Worm (Caenorhabditis elegans): ENCODE results near the gene Y53F4B.36.

The Y53F4B.36 gene

ce11 chrII:15205346-15205745 is 29.6 kb downstream of the Y53F4B.36 start (continued):
- TF ChIP-seq egl-27 (tag; optimal IDR thresholded peaks at IDR 0.05) (peak; percentile 5), ztf-11 (tag; optimal IDR thresholded peaks at IDR 0.05) (no peak), nhr-237 (tag; optimal IDR thresholded peaks at IDR 0.05) (no peak), C34F6.9 (tag; optimal IDR thresholded peaks at IDR 0.05) (peak; percentile 38), peb-1 (tag; optimal IDR thresholded peaks at IDR 0.05) (no peak), ztf-4 (tag; optimal IDR thresholded peaks at IDR 0.05) (no peak), elt-3 (tag; optimal IDR thresholded peaks at IDR 0.05) (no peak), elt-1 (tag; optimal IDR thresholded peaks at IDR 0.05) (no peak), ztf-1 (GFP tag; conservative IDR thresholded peaks at IDR 0.05) (no peak), sem-4 (tag; optimal IDR thresholded peaks at IDR 0.05) (no peak), nhr-77 (tag; optimal IDR thresholded peaks at IDR 0.05) (no peak), nhr-25 (tag; optimal IDR thresholded peaks at IDR 0.05) (peak; percentile 71), blmp-1 (tag; optimal IDR thresholded peaks at IDR 0.05; ENCODE audit: insufficient read depth) (peak; percentile 67), lsy-2 (tag; optimal IDR thresholded peaks at IDR 0.05) (peak in 1 of 2 experiments; percentile 56), nhr-6 (tag; optimal IDR thresholded peaks at IDR 0.05) (peak; percentile 7), unc-62 (GFP tag; optimal IDR thresholded peaks at IDR 0.05) (no peak), snpc-4 (tag; optimal IDR thresholded peaks at IDR 0.05) (no peak), ZK546.5 (tag; optimal IDR thresholded peaks at IDR 0.05) (no peak), nhr-129 (tag; optimal IDR thresholded peaks at IDR 0.05) (peak; percentile 58), mbf-1 (tag; optimal IDR thresholded peaks at IDR 0.05) (no peak), nhr-23 (tag; optimal IDR thresholded peaks at IDR 0.05) (no peak), nhr-11 (tag; optimal IDR thresholded peaks at IDR 0.05) (no peak), mab-5 (tag; optimal IDR thresholded peaks at IDR 0.05) (no peak), R02D3.7 (tag; optimal IDR thresholded peaks at IDR 0.05) (no peak)

- TF ChIP-seq Y55F3AM.14 (GFP tag; optimal IDR thresholded peaks at IDR 0.05), result no peak
- peak; percentile 0 for TF ChIP-seq F13H6.1 (tag; optimal IDR thresholded peaks at IDR 0.05)
These were observed 30.5 kb downstream of the Y53F4B.36 start for ce11 chrII:15206234-15206633.

- TF ChIP-seq nhr-21 (tag; optimal IDR thresholded peaks at IDR 0.05) (no peak), fos-1 (tag; optimal IDR thresholded peaks at IDR 0.05) (peak; percentile 38), ztf-11 (tag; optimal IDR thresholded peaks at IDR 0.05) (no peak), sma-9 (GFP tag; optimal IDR thresholded peaks at IDR 0.05) (peak; percentile 31), sma-9 (tag; optimal IDR thresholded peaks at IDR 0.05) (no peak), nhr-237 (tag; optimal IDR thresholded peaks at IDR 0.05) (no peak), egl-27 (tag; optimal IDR thresholded peaks at IDR 0.05) (no peak), nhr-11 (tag; optimal IDR thresholded peaks at IDR 0.05) (no peak)
These were observed 31.8 kb downstream of the Y53F4B.36 start for ce11 chrII:15207562-15207961.

ce11 chrII:15208151-15208550 is 32.4 kb downstream of the Y53F4B.36 start:
- TF ChIP-seq lsy-2 (tag; optimal IDR thresholded peaks at IDR 0.05) (peak; percentile 53 to 91), R02D3.7 (tag; optimal IDR thresholded peaks at IDR 0.05) (no peak), snpc-4 (tag; optimal IDR thresholded peaks at IDR 0.05) (no peak), lin-11 (tag; optimal IDR thresholded peaks at IDR 0.05) (no peak), unc-55 (GFP tag; optimal IDR thresholded peaks at IDR 0.05) (no peak), nhr-77 (tag; optimal IDR thresholded peaks at IDR 0.05) (no peak), ztf-11 (tag; optimal IDR thresholded peaks at IDR 0.05) (no peak), elt-1 (tag; optimal IDR thresholded peaks at IDR 0.05) (no peak), nhr-12 (tag; optimal IDR thresholded peaks at IDR 0.05) (no peak), elt-3 (tag; optimal IDR thresholded peaks at IDR 0.05) (no peak), nhr-21 (tag; optimal IDR thresholded peaks at IDR 0.05) (no peak), gmeb-1 (tag; optimal IDR thresholded peaks at IDR 0.05) (peak; percentile 32), nhr-6 (tag; optimal IDR thresholded peaks at IDR 0.05) (no peak), nhr-25 (tag; optimal IDR thresholded peaks at IDR 0.05) (no peak), ama-1 (optimal IDR thresholded peaks at IDR 0.05) (peak; percentile 2)

ce11 chrII:15208874-15209273 is 33.1 kb downstream of the Y53F4B.36 start:
- no peak for TF ChIP-seq nhr-77 (tag; optimal IDR thresholded peaks at IDR 0.05)
- TF ChIP-seq peb-1 (tag; optimal IDR thresholded peaks at IDR 0.05), result no peak
- TF ChIP-seq ZK546.5 (tag; optimal IDR thresholded peaks at IDR 0.05), result no peak
- no peak for TF ChIP-seq unc-39 (tag; optimal IDR thresholded peaks at IDR 0.05)
- TF ChIP-seq fos-1 (tag; optimal IDR thresholded peaks at IDR 0.05), result no peak
- no peak for TF ChIP-seq lin-39 (tag; optimal IDR thresholded peaks at IDR 0.05)
- no peak for TF ChIP-seq dmd-4 (tag; optimal IDR thresholded peaks at IDR 0.05)
- no peak for TF ChIP-seq C34F6.9 (tag; optimal IDR thresholded peaks at IDR 0.05)
- TF ChIP-seq nhr-25 (tag; optimal IDR thresholded peaks at IDR 0.05), result no peak
